Fruit fly (Drosophila melanogaster) Kc167 (cell line): ENCODE measurements around the gene CG34375.

Source experiments
- Sin3A ChIP-seq: fragments of >200 bp; optimal IDR thresholded peaks from 2 replicates; lab custom pipeline; 2018; ENCODE audit warnings: missing external identifiers
- psq ChIP-seq: fragments of >200 bp; optimal IDR thresholded peaks from 2 replicates; lab custom pipeline; 2017; ENCODE audit warnings: missing external identifiers
- ttk ChIP-seq: sonication (Bioruptor generic); optimal IDR thresholded peaks from 2 replicates; lab custom pipeline; 2017; ENCODE audit warnings: missing external identifiers

dm6 chr3R:23048690-23049118 lies 38.3 kb upstream of the CG34375 start:
- TF ChIP-seq psq (lab: Kevin White, UChicago) (no peak), ttk (no peak), Sin3A (lab: Kevin White, UChicago) (no peak)
